Worm (Caenorhabditis elegans) whole organism, midembryonic: ENCODE measurements around the gene F35C11.7.

Experiments
- flt-1 ChIP-seq: fragments of 200-800 bp; sonication (Bioruptor generic); IDR thresholded peaks from 2 replicates; pipeline ENCODE4 v1.3.6; 2022; ENCODE audit warnings: missing genetic modification characterization, missing compliant biosample characterization
- klf-2 ChIP-seq: fragments of 200-800 bp; sonication (Bioruptor generic); conservative IDR thresholded peaks from 2 replicates; pipeline ENCODE4 v1.3.6; 2022; ENCODE audit warnings: missing genetic modification reagents, missing genetic modification characterization, missing compliant biosample characterization
- med-1 ChIP-seq: sonication (generic microtip); optimal IDR thresholded peaks from 2 replicates; lab custom pipeline; 2017; ENCODE audit warnings: missing genetic modification characterization, mild to moderate bottlenecking, missing compliant biosample characterization, antibody characterized with exemption, missing genetic modification reagents; ENCODE audit not compliant: insufficient read depth
- tab-1 ChIP-seq: fragments of 200-800 bp; sonication (Bioruptor generic); IDR thresholded peaks from 2 replicates; pipeline ENCODE4 v1.3.6; 2022; ENCODE audit warnings: missing genetic modification characterization, missing compliant biosample characterization
- ztf-23 ChIP-seq: fragments of 200-800 bp; sonication (Bioruptor generic); IDR thresholded peaks from 2 replicates; pipeline ENCODE4 v1.3.6; 2022; ENCODE audit warnings: missing genetic modification reagents, missing genetic modification characterization, missing compliant biosample characterization
- ztf-29 ChIP-seq: fragments of 200-800 bp; sonication (Bioruptor generic); IDR thresholded peaks from 2 replicates; pipeline ENCODE4 v1.3.6; 2022; ENCODE audit warnings: missing genetic modification reagents, missing genetic modification characterization, missing compliant biosample characterization

DNA sequence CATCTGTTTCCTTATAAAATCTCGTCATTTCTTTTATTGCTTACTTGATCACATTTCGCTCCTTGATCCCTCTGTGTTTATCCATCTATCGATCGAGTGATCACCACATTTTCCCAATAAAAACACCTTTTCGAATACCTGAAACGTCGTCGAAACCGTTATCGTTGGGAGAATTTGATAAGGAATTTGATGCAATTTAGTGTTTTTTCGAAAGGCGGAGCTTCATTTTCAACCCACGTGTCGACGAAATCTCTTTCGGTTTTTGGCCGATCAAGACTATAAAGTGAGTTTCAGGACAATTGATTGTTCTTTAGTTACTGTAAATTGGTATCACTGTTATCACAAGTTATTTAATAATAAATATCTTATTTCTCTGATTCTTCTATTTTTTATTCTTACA lies 8.5 kb downstream of the F35C11.7 start, which contains the start of gene srdh-1:
- TF ChIP-seq ztf-29 (GFP tag; lab: Robert Waterston, UW) (no peak), flt-1 (GFP tag; lab: Robert Waterston, UW) (no peak), klf-2 (GFP tag; lab: Robert Waterston, UW) (no peak), med-1 (GFP tag; lab: Kevin White, UChicago) (no peak), tab-1 (no peak), ztf-23 (GFP tag; lab: Robert Waterston, UW) (no peak)
